Fruit fly (Drosophila melanogaster): Measurements from ENCODE around the gene Hers.
"Not testable (repeated sequence)": the region's sequence is repeated elsewhere in the genome, so short reads cannot be mapped to it uniquely, and the experiment has no call there.

Gene Hers

dm6 chrX:19890010-19890665 is 24.2 kb downstream of the Hers start, which contains the start of gene amn:
TSS of gene amn (minus strand) at chrX:19890060.
- no peak for TF ChIP-seq CG17801 (GFP tag; optimal IDR thresholded peaks at IDR 0.05; ENCODE audit: partially characterized antibody)

dm6 chrX:19892070-19892469 is 26.1 kb downstream of the Hers start:
- no peak for TF ChIP-seq CG17801 (GFP tag; optimal IDR thresholded peaks at IDR 0.05; ENCODE audit: partially characterized antibody)

- TF ChIP-seq CG17801 (GFP tag; optimal IDR thresholded peaks at IDR 0.05; ENCODE audit: partially characterized antibody): no peak
Measured at dm6 chrX:19897328-19897990, 31.5 kb downstream of the Hers start.

- no peak for TF ChIP-seq CG17801 (GFP tag; optimal IDR thresholded peaks at IDR 0.05; ENCODE audit: partially characterized antibody)
Measured at dm6 chrX:19897991-19898473, 32.1 kb downstream of the Hers start.

dm6 chrX:19899978-19900377 is 34.0 kb downstream of the Hers start:
- TF ChIP-seq CG17801 (GFP tag; optimal IDR thresholded peaks at IDR 0.05; ENCODE audit: partially characterized antibody): no peak

- not testable (repeated sequence) for TF ChIP-seq CG17801 (GFP tag; optimal IDR thresholded peaks at IDR 0.05; ENCODE audit: partially characterized antibody)
Measured at dm6 chrX:19910017-19910416, 44.1 kb downstream of the Hers start, which contains the start of gene CG45486. TSS of gene CG45486 (minus strand) at chrX:19910117.

dm6 chrX:19915181-19915580 is 49.2 kb downstream of the Hers start, which contains the start of gene CG45487:
TSS of gene CG45487 (minus strand) at chrX:19915281.
- not testable (repeated sequence) for TF ChIP-seq CG17801 (GFP tag; optimal IDR thresholded peaks at IDR 0.05; ENCODE audit: partially characterized antibody)

dm6 chrX:19920335-19920734 is 54.4 kb downstream of the Hers start, which contains the start of gene CG45488:
TSS of gene CG45488 (minus strand) at chrX:19920435.
- TF ChIP-seq CG17801 (GFP tag; optimal IDR thresholded peaks at IDR 0.05; ENCODE audit: partially characterized antibody): not testable (repeated sequence)

- TF ChIP-seq CG17801 (GFP tag; optimal IDR thresholded peaks at IDR 0.05; ENCODE audit: partially characterized antibody): not testable (repeated sequence)
Measured at dm6 chrX:19929078-19929477, 63.1 kb downstream of the Hers start, which contains the start of gene CG45489. TSS of gene CG45489 (minus strand) at chrX:19929178.

- not testable (repeated sequence) for TF ChIP-seq CG17801 (GFP tag; optimal IDR thresholded peaks at IDR 0.05; ENCODE audit: partially characterized antibody)
Measured at dm6 chrX:19934194-19934593, 68.2 kb downstream of the Hers start, which contains the start of gene CG45490. TSS of gene CG45490 (minus strand) at chrX:19934294.

- not testable (repeated sequence) for TF ChIP-seq CG17801 (GFP tag; optimal IDR thresholded peaks at IDR 0.05; ENCODE audit: partially characterized antibody)
Measured at dm6 chrX:19938894-19939293, 72.9 kb downstream of the Hers start, which contains the start of gene CG45491. TSS of gene CG45491 (minus strand) at chrX:19938994.

- TF ChIP-seq CG17801 (GFP tag; optimal IDR thresholded peaks at IDR 0.05; ENCODE audit: partially characterized antibody): not testable (repeated sequence)
Measured at dm6 chrX:19944047-19944446, 78.1 kb downstream of the Hers start, which contains the start of gene CG45492. TSS of gene CG45492 (minus strand) at chrX:19944147.

- not testable (repeated sequence) for TF ChIP-seq CG17801 (GFP tag; optimal IDR thresholded peaks at IDR 0.05; ENCODE audit: partially characterized antibody)
Measured at dm6 chrX:19948773-19949172, 82.8 kb downstream of the Hers start, which contains the start of gene CG45493. TSS of gene CG45493 (minus strand) at chrX:19948873.

- not testable (repeated sequence) for TF ChIP-seq CG17801 (GFP tag; optimal IDR thresholded peaks at IDR 0.05; ENCODE audit: partially characterized antibody)
Measured at dm6 chrX:19953508-19953907, 87.6 kb downstream of the Hers start, which contains the start of gene CG45494. TSS of gene CG45494 (minus strand) at chrX:19953608.

All from ovary, adult (tissue).